Fruit fly (Drosophila melanogaster): ENCODE results near the gene CG11444.

Gene CG11444

dm6 chrX:4553999-4554398, at the start of gene CG11444 (continued):
- TF ChIP-seq CG10565 (GFP tag; optimal IDR thresholded peaks at IDR 0.05), result no peak
- peak; percentile 15 for TF ChIP-seq Nf-YC (tag; optimal IDR thresholded peaks at IDR 0.05)
- TF ChIP-seq Ravus (GFP tag; IDR thresholded peaks at IDR 0.05), result no peak
- TF ChIP-seq seq (GFP tag; IDR thresholded peaks at IDR 0.05), result no peak
- no peak for TF ChIP-seq Mes4 (GFP tag; optimal IDR thresholded peaks at IDR 0.05)
- peak; percentile 21 for TF ChIP-seq pnt (GFP tag; optimal IDR thresholded peaks at IDR 0.05)
- TF ChIP-seq HLH4C (GFP tag; IDR thresholded peaks at IDR 0.05; ENCODE audit: partially characterized antibody), result no peak
- TF ChIP-seq CG9932 (GFP tag; IDR thresholded peaks at IDR 0.05), result peak; percentile 67
- 0 out of 3 replicates have a peak, but pooled peaks have one; percentile 58 for TF ChIP-seq Dbx (GFP tag; IDR thresholded peaks at IDR 0.05)
- TF ChIP-seq odd (GFP tag; optimal IDR thresholded peaks at IDR 0.05), result no peak
- TF ChIP-seq mld (GFP tag; IDR thresholded peaks at IDR 0.05; ENCODE audit: partially characterized antibody), result no peak
- peak; percentile 70; the same call in 2 of the 3 replicates for TF ChIP-seq ci (GFP tag; IDR thresholded peaks at IDR 0.05)
- no peak for TF ChIP-seq ewg (GFP tag; optimal IDR thresholded peaks at IDR 0.05)
- peak; percentile 43 for TF ChIP-seq CG30403 (GFP tag; optimal IDR thresholded peaks at IDR 0.05)
- peak; percentile 7 for TF ChIP-seq CG7928 (GFP tag; optimal IDR thresholded peaks at IDR 0.05)
- peak; percentile 20 for TF ChIP-seq da (GFP tag; optimal IDR thresholded peaks at IDR 0.05)
- TF ChIP-seq Chrac-16 (GFP tag; optimal IDR thresholded peaks at IDR 0.05), result peak; percentile 5
- peak; percentile 45 for TF ChIP-seq pho (GFP tag; optimal IDR thresholded peaks at IDR 0.05)
- peak; percentile 82 for TF ChIP-seq sens (GFP tag)
- peak; percentile 28; the same call in 1 of the 3 replicates for TF ChIP-seq row (GFP tag; IDR thresholded peaks at IDR 0.05)
- peak; percentile 17 for TF ChIP-seq ind (GFP tag; optimal IDR thresholded peaks at IDR 0.05)
- 0 out of 3 replicates have a peak, but pooled peaks have one; percentile 15 for TF ChIP-seq dysf (GFP tag; IDR thresholded peaks at IDR 0.05)
- TF ChIP-seq Aef1 (GFP tag; IDR thresholded peaks at IDR 0.05), result no peak
- peak; percentile 80 for TF ChIP-seq MESR4 (GFP tag; optimal IDR thresholded peaks at IDR 0.05)
- no peak for TF ChIP-seq Poxn (GFP tag; IDR thresholded peaks at IDR 0.05)
- TF ChIP-seq Dip3 (GFP tag; optimal IDR thresholded peaks at IDR 0.05), result peak; percentile 43
- peak; percentile 4 for TF ChIP-seq CG6683 (GFP tag; optimal IDR thresholded peaks at IDR 0.05)
- peak; percentile 96 for TF ChIP-seq Dip2 (GFP tag; IDR thresholded peaks at IDR 0.05)
- TF ChIP-seq CG8388 (GFP tag; optimal IDR thresholded peaks at IDR 0.05), result no peak
- peak; percentile 21 for TF ChIP-seq sd (tag; optimal IDR thresholded peaks at IDR 0.05)
- 0 out of 2 replicates have a peak, but pooled peaks have one; percentile 23 for TF ChIP-seq CG8765 (GFP tag; IDR thresholded peaks at IDR 0.05)
- TF ChIP-seq CG8478 (optimal IDR thresholded peaks at IDR 0.05), result no peak
- TF ChIP-seq CG5245 (GFP tag; optimal IDR thresholded peaks at IDR 0.05), result peak; percentile 26
- TF ChIP-seq CG18764 (GFP tag; optimal IDR thresholded peaks at IDR 0.05), result peak; percentile 5
- peak; percentile 18 for TF ChIP-seq kay (GFP tag; optimal IDR thresholded peaks at IDR 0.05)
- TF ChIP-seq maf-S (GFP tag; optimal IDR thresholded peaks at IDR 0.05), result peak; percentile 36
- no peak for TF ChIP-seq tll (GFP tag; optimal IDR thresholded peaks at IDR 0.05)
- peak; percentile 38 for TF ChIP-seq exex (tag; optimal IDR thresholded peaks at IDR 0.05)
- TF ChIP-seq CG15073 (GFP tag; optimal IDR thresholded peaks at IDR 0.05), result no peak
- no peak for TF ChIP-seq inv (GFP tag; IDR thresholded peaks at IDR 0.05; ENCODE audit: partially characterized antibody)
- peak; percentile 10 for TF ChIP-seq CG33557 (GFP tag; optimal IDR thresholded peaks at IDR 0.05)
- TF ChIP-seq Oaz (GFP tag; IDR thresholded peaks at IDR 0.05), result no peak
- TF ChIP-seq amos (GFP tag; IDR thresholded peaks at IDR 0.05; ENCODE audit: partially characterized antibody), result peak; percentile 10; the same call in 1 of the 2 replicates
- TF ChIP-seq chm (GFP tag; IDR thresholded peaks at IDR 0.05), result peak; percentile 13; the same call in 1 of the 2 replicates
- peak; percentile 63 for TF ChIP-seq grn (GFP tag; optimal IDR thresholded peaks at IDR 0.05)
- TF ChIP-seq phol (tag; optimal IDR thresholded peaks at IDR 0.05), result peak; percentile 31
- peak; percentile 59 for TF ChIP-seq CG8290 (GFP tag; optimal IDR thresholded peaks at IDR 0.05)
- peak in 1 of 2 experiments; percentile 89 for TF ChIP-seq CG8290 (tag; optimal IDR thresholded peaks at IDR 0.05)
- TF ChIP-seq insv (GFP tag; optimal IDR thresholded peaks at IDR 0.05), result peak in 1 of 2 experiments; percentile 22
- TF ChIP-seq Hmr (GFP tag; optimal IDR thresholded peaks at IDR 0.05), result peak; percentile 75
- peak; percentile 69 for TF ChIP-seq CG2120 (GFP tag; optimal IDR thresholded peaks at IDR 0.05)
- TF ChIP-seq CG4730 (GFP tag; IDR thresholded peaks at IDR 0.05), result no peak

All from whole organism, embryonic.